Fruit fly (Drosophila melanogaster): ENCODE results near the gene Vav.

DNA sequence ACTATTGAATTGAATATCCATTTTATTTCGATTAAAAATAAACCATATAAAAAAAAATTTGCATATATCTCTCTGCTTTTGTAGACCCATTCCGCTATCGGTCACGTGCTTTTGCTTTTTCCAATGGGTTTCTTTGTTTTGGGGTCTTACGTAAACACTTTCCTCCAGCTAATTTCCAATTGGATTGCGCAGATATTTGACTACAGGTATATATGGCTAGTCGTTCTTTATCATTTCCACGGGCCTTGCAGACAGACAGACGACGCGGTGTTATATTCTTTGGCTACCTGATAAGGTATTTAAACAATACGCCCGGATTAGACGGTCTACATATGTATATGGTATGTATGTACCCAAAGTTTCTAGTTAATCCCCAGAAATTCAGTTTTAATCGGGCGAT is 31.7 kb downstream of the Vav start:
- TF ChIP-seq psq (optimal IDR thresholded peaks at IDR 0.05) (no peak), usp (GFP tag; optimal IDR thresholded peaks at IDR 0.05) (no peak), EcR (GFP tag; optimal IDR thresholded peaks at IDR 0.05) (no peak), Dll (optimal IDR thresholded peaks at IDR 0.05) (no peak)

All from whole organism.